Worm (Caenorhabditis elegans) whole organism, L1 larva: ENCODE measurements around the gene jip-1.

Experiments
- C16A3.4 ChIP-seq: fragments of 150-350 bp; optimal IDR thresholded peaks from 2 replicates; lab custom pipeline; 2014; ENCODE audit warnings: missing biosample characterization, missing genetic modification characterization
- C34B4.2 ChIP-seq: sonication (generic microtip); optimal IDR thresholded peaks from 2 replicates; lab custom pipeline; 2017; ENCODE audit warnings: mild to moderate bottlenecking, missing genetic modification characterization, missing compliant biosample characterization
- F16B12.6 ChIP-seq: fragments of 150-350 bp; optimal IDR thresholded peaks from 2 replicates; lab custom pipeline; 2014; ENCODE audit warnings: missing biosample characterization, missing genetic modification characterization
- Y116A8C.19 ChIP-seq: sonication (generic microtip); optimal IDR thresholded peaks from 2 replicates; lab custom pipeline; 2016; ENCODE audit warnings: missing compliant biosample characterization, missing genetic modification characterization, borderline replicate concordance
- alr-1 ChIP-seq: fragments of 200-800 bp; sonication (Bioruptor generic); optimal IDR thresholded peaks from 2 replicates; lab custom pipeline; 2018; ENCODE audit warnings: borderline replicate concordance, mild to moderate bottlenecking, missing genetic modification characterization, missing compliant biosample characterization
- ama-1 ChIP-seq: fragments of 150-350 bp; optimal IDR thresholded peaks from 2 replicates; lab custom pipeline; 2014
- ceh-63 ChIP-seq: fragments of 200-800 bp; sonication (Bioruptor generic); optimal IDR thresholded peaks from 2 replicates; lab custom pipeline; 2018; ENCODE audit warnings: mild to moderate bottlenecking, missing genetic modification characterization, missing compliant biosample characterization
- ceh-8 ChIP-seq: fragments of 200-800 bp; sonication (Bioruptor generic); optimal IDR thresholded peaks from 2 replicates; lab custom pipeline; 2018; ENCODE audit warnings: mild to moderate bottlenecking, missing genetic modification characterization, moderate library complexity, missing compliant biosample characterization
- ceh-82 ChIP-seq, 3 experiments: fragments of 150-350 bp in 1 of 3; sonication (generic microtip) in 2 of 3; optimal IDR thresholded peaks; 2 replicates each; lab custom pipeline; 2014 to 2017; ENCODE audit warnings: missing biosample characterization in 3 of 3, missing genetic modification characterization in 3 of 3
- ceh-88 ChIP-seq: fragments of 200-800 bp; sonication (Bioruptor generic); IDR thresholded peaks from 2 replicates; pipeline ENCODE4 v1.3.6; 2022; ENCODE audit warnings: missing genetic modification characterization, missing compliant biosample characterization
- ceh-90 ChIP-seq: sonication (generic microtip); optimal IDR thresholded peaks from 2 replicates; lab custom pipeline; 2016; ENCODE audit warnings: missing genetic modification characterization, missing compliant biosample characterization
- dpl-1 ChIP-seq, 3 experiments: fragments of 150-350 bp in 2 of 3; sonication (generic microtip) in 1 of 3; optimal IDR thresholded peaks; 2 replicates each; lab custom pipeline; 2014 to 2017; ENCODE audit warnings: missing biosample characterization in 3 of 3, missing genetic modification characterization in 3 of 3, missing genetic modification reagents in 3 of 3
- efl-1 ChIP-seq, 4 experiments: fragments of 150-350 bp; optimal IDR thresholded peaks in 3 of 4; peaks in 1 of 4; 1 replicate in 1 of 4; 2 replicates in 3 of 4; lab custom pipeline; 2014; ENCODE audit warnings: missing biosample characterization in 2 of 4, missing genetic modification characterization in 2 of 4, missing genetic modification reagents in 2 of 4
- egl-27 ChIP-seq, 2 experiments: fragments of 150-350 bp in 1 of 2; sonication (generic microtip); optimal IDR thresholded peaks; 3 replicates each; lab custom pipeline; 2017 to 2018; ENCODE audit warnings: missing biosample characterization in 2 of 2, missing genetic modification characterization in 2 of 2, missing genetic modification reagents in 2 of 2
- elt-2 ChIP-seq: sonication (generic microtip); optimal IDR thresholded peaks from 2 replicates; lab custom pipeline; 2016; ENCODE audit warnings: missing genetic modification characterization, mild to moderate bottlenecking, inconsistent platforms, missing compliant biosample characterization, missing genetic modification reagents
- elt-3 ChIP-seq, 6 experiments: fragments of 150-350 bp in 1 of 6; sonication (generic microtip); optimal IDR thresholded peaks; 2 replicates each; lab custom pipeline; 2017 to 2018; ENCODE audit warnings: missing biosample characterization in 6 of 6, missing genetic modification characterization in 6 of 6, inconsistent platforms in 1 of 6
- fos-1 ChIP-seq: fragments of 150-350 bp; optimal IDR thresholded peaks from 2 replicates; lab custom pipeline; 2014; ENCODE audit warnings: missing biosample characterization, missing genetic modification characterization
- hpl-2 ChIP-seq: fragments of 150-350 bp; optimal IDR thresholded peaks from 2 replicates; lab custom pipeline; 2014; ENCODE audit warnings: missing biosample characterization, missing genetic modification reagents, missing genetic modification characterization
- irx-1 ChIP-seq: sonication (generic microtip); optimal IDR thresholded peaks from 2 replicates; lab custom pipeline; 2016; ENCODE audit warnings: missing genetic modification characterization, missing compliant biosample characterization
- isw-1 ChIP-seq: fragments of 200-800 bp; sonication (Bioruptor generic); IDR thresholded peaks from 2 replicates; pipeline ENCODE4 v1.3.6; 2022; ENCODE audit warnings: missing genetic modification characterization, missing compliant biosample characterization
- lin-13 ChIP-seq: fragments of 150-350 bp; optimal IDR thresholded peaks from 2 replicates; lab custom pipeline; 2014; ENCODE audit warnings: missing biosample characterization, missing genetic modification reagents, missing genetic modification characterization
- lin-15B ChIP-seq: fragments of 150-350 bp; sonication (generic microtip); optimal IDR thresholded peaks from 3 replicates; lab custom pipeline; 2014; ENCODE audit warnings: missing biosample characterization, missing genetic modification characterization
- lin-39 ChIP-seq: fragments of 150-350 bp; optimal IDR thresholded peaks from 2 replicates; lab custom pipeline; 2014; ENCODE audit warnings: missing biosample characterization, missing genetic modification reagents, missing genetic modification characterization
- lir-3 ChIP-seq: sonication (generic microtip); optimal IDR thresholded peaks from 2 replicates; lab custom pipeline; 2016; ENCODE audit warnings: mild to moderate bottlenecking, missing genetic modification characterization, moderate library complexity, missing compliant biosample characterization; ENCODE audit not compliant: poor library complexity
- lsy-2 ChIP-seq, 2 experiments: fragments of 150-350 bp; optimal IDR thresholded peaks; 2 replicates each; lab custom pipeline; 2014; ENCODE audit warnings: missing biosample characterization in 2 of 2, missing genetic modification characterization in 2 of 2
- mab-9 ChIP-seq: fragments of 200-800 bp; sonication (Bioruptor generic); IDR thresholded peaks from 2 replicates; pipeline ENCODE4 v1.3.6; 2022; ENCODE audit warnings: missing genetic modification reagents, missing genetic modification characterization, missing compliant biosample characterization
- mdl-1 ChIP-seq, 2 experiments: fragments of 150-350 bp; optimal IDR thresholded peaks; 2 replicates each; lab custom pipeline; 2014 to 2017; ENCODE audit warnings: missing biosample characterization in 2 of 2, missing genetic modification characterization in 2 of 2, inconsistent platforms in 1 of 2
- mep-1 ChIP-seq: fragments of 150-350 bp; optimal IDR thresholded peaks from 2 replicates; lab custom pipeline; 2014; ENCODE audit warnings: missing biosample characterization, missing genetic modification characterization
- nhr-11 ChIP-seq: fragments of 150-350 bp; optimal IDR thresholded peaks from 2 replicates; lab custom pipeline; 2014; ENCODE audit warnings: missing biosample characterization, missing genetic modification characterization
- nhr-12 ChIP-seq: sonication (generic microtip); optimal IDR thresholded peaks from 2 replicates; lab custom pipeline; 2017; ENCODE audit warnings: missing biosample characterization, missing genetic modification characterization
- nhr-28 ChIP-seq: fragments of 150-350 bp; optimal IDR thresholded peaks from 2 replicates; lab custom pipeline; 2014; ENCODE audit warnings: missing biosample characterization, missing genetic modification characterization
- nhr-71 ChIP-seq: sonication (generic microtip); optimal IDR thresholded peaks from 2 replicates; lab custom pipeline; 2016; ENCODE audit warnings: mild to moderate bottlenecking, missing genetic modification characterization, moderate library complexity, missing compliant biosample characterization
- nhr-76 ChIP-seq: sonication (generic microtip); optimal IDR thresholded peaks from 2 replicates; lab custom pipeline; 2017; ENCODE audit warnings: missing biosample characterization, missing genetic modification characterization
- nhr-90 ChIP-seq: sonication (generic microtip); optimal IDR thresholded peaks from 2 replicates; lab custom pipeline; 2016; ENCODE audit warnings: mild to moderate bottlenecking, missing genetic modification characterization, missing compliant biosample characterization; ENCODE audit not compliant: poor library complexity
- pax-3 ChIP-seq: fragments of 200-800 bp; sonication (Bioruptor generic); optimal IDR thresholded peaks from 2 replicates; lab custom pipeline; 2018; ENCODE audit warnings: mild to moderate bottlenecking, missing genetic modification characterization, moderate library complexity, missing compliant biosample characterization
- pqm-1 ChIP-seq: sonication (generic microtip); optimal IDR thresholded peaks from 3 replicates; lab custom pipeline; 2017; ENCODE audit warnings: missing biosample characterization, missing genetic modification characterization
- snpc-4 ChIP-seq: fragments of 150-350 bp; optimal IDR thresholded peaks from 2 replicates; lab custom pipeline; 2014; ENCODE audit warnings: missing biosample characterization, missing genetic modification characterization
- snu-23 ChIP-seq: sonication (generic microtip); optimal IDR thresholded peaks from 2 replicates; lab custom pipeline; 2016; ENCODE audit warnings: missing genetic modification characterization, missing compliant biosample characterization
- sox-4 ChIP-seq: sonication (generic microtip); optimal IDR thresholded peaks from 2 replicates; lab custom pipeline; 2016; ENCODE audit warnings: missing genetic modification characterization, missing compliant biosample characterization
- tbx-2 ChIP-seq: sonication (generic microtip); optimal IDR thresholded peaks from 2 replicates; lab custom pipeline; 2016; ENCODE audit warnings: missing genetic modification characterization, missing compliant biosample characterization
- unc-62 ChIP-seq: fragments of 150-350 bp; optimal IDR thresholded peaks from 2 replicates; lab custom pipeline; 2014; ENCODE audit warnings: missing biosample characterization, missing genetic modification reagents, missing genetic modification characterization
- unc-86 ChIP-seq: sonication (generic microtip); optimal IDR thresholded peaks from 2 replicates; lab custom pipeline; 2016; ENCODE audit warnings: missing genetic modification characterization, missing compliant biosample characterization
- zip-4 ChIP-seq: fragments of 200-800 bp; sonication (Bioruptor generic); optimal IDR thresholded peaks from 2 replicates; lab custom pipeline; 2018; ENCODE audit warnings: mild to moderate bottlenecking, missing genetic modification characterization, moderate library complexity, missing compliant biosample characterization
- ztf-4 ChIP-seq: fragments of 150-350 bp; optimal IDR thresholded peaks from 2 replicates; lab custom pipeline; 2014; ENCODE audit warnings: missing biosample characterization, missing genetic modification characterization

jip-1 gene

DNA sequence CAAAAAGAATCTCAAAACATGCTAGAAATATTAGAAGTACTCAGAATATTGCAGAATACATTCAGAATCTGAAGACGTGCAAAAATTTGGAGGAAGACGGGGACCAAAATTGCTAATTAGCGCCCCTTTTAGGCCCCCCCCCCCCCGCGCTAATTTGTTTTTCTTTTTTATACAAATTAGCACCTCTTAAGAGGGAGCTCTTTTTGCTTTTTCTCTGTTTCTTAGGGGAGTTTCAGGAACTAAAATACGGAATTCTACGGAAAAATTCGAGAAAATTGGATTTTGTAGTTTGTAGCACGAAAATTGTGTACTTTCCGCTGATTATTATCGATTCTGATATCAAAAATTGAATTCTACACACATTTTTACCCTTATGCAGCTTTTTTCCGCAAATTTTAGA, 25.2 kb upstream of the jip-1 start, which contains the start of gene glb-31:
Gene glb-31, minus strand, starts transcription at position 101 of the 400 bp plus-strand sequence.
- TF ChIP-seq ceh-82 (tag; optimal IDR thresholded peaks at IDR 0.05; lab: Kevin White, UChicago) (no peak), egl-27 (tag; optimal IDR thresholded peaks at IDR 0.05; lab: Kevin White, UChicago) (no peak), ceh-8 (GFP tag; lab: Kevin White, UChicago) (no peak), mab-9 (GFP tag; lab: Robert Waterston, UW) (no peak), lin-15B (tag; lab: Kevin White, UChicago) (no peak)

DNA sequence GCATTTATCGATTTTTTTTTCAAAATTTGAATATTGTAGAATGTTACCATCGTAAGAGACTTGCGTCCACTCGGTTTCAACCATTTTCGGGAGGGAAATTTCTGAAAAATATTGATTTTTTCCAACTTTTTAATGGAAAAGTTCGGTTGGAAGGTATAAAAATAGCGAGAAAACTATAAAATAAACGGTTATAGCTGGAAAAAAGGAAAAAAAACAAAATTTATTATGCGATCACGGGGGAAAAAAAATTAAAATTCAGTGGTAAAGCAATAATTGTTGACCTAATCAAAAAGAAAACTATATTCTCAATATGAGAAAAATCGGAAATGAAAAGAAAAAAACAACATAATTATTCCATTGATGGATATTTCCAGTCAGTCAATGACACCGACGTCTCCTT, 20.8 kb upstream of the jip-1 start, which contains the start of gene emc-2:
Gene emc-2, minus strand, starts transcription at position 101 of the 400 bp plus-strand sequence.
- TF ChIP-seq ztf-4 (tag; lab: Kevin White, UChicago): no peak
- TF ChIP-seq efl-1 (optimal IDR thresholded peaks at IDR 0.05; lab: Kevin White, UChicago): no peak
- peak in 1 of 2 experiments; percentile 57 for TF ChIP-seq efl-1 (GFP tag; optimal IDR thresholded peaks at IDR 0.05 in 1 of 2; lab: Kevin White, UChicago)

DNA sequence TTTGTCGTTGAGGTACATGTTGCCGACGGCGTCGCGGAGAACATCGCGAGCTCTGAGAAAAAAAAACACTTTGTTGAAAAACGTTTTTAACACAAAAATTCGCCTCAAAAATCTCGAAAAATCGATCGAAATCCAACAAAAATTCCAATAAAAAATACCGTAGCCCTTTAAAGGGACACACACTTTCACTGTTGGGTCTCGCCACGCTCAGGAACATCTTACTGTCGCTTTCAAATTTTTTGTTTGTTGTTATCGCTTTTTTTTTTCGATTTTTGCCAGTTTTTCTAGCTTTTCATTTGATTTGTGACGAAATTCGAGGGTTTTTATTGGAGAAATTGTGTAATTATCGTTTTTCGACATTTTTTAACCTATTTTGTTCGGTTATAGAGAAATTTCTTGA, 20.2 kb upstream of the jip-1 start:
- TF ChIP-seq lin-13 (GFP tag; lab: Kevin White, UChicago): no peak
- no peak for TF ChIP-seq zip-4 (GFP tag; lab: Kevin White, UChicago)
- TF ChIP-seq nhr-28 (tag; lab: Kevin White, UChicago): no peak
- no peak for TF ChIP-seq nhr-76 (tag; lab: Kevin White, UChicago)
- no peak for TF ChIP-seq mep-1 (tag; lab: Kevin White, UChicago)
- TF ChIP-seq unc-86 (tag; lab: Kevin White, UChicago): no peak
- no peak for TF ChIP-seq C16A3.4 (tag; lab: Kevin White, UChicago)
- no peak for TF ChIP-seq lir-3 (tag; lab: Kevin White, UChicago)
- no peak for TF ChIP-seq mdl-1 (tag; optimal IDR thresholded peaks at IDR 0.05; lab: Kevin White, UChicago)
- no peak for TF ChIP-seq sox-4 (tag; lab: Kevin White, UChicago)
- TF ChIP-seq pax-3: no peak
- no peak for TF ChIP-seq snpc-4 (tag; lab: Kevin White, UChicago)
- no peak for TF ChIP-seq Y116A8C.19 (tag; lab: Kevin White, UChicago)
- TF ChIP-seq C34B4.2 (tag; lab: Kevin White, UChicago): no peak
- no peak for TF ChIP-seq ama-1 (lab: Kevin White, UChicago)
- TF ChIP-seq nhr-11 (tag; lab: Kevin White, UChicago): no peak
- TF ChIP-seq tbx-2 (tag; lab: Kevin White, UChicago): no peak
- no peak for TF ChIP-seq snu-23 (GFP tag; lab: Kevin White, UChicago)
- no peak for TF ChIP-seq lin-15B (tag; lab: Kevin White, UChicago)
- no peak for TF ChIP-seq elt-3 (tag; optimal IDR thresholded peaks at IDR 0.05; lab: Kevin White, UChicago)

DNA sequence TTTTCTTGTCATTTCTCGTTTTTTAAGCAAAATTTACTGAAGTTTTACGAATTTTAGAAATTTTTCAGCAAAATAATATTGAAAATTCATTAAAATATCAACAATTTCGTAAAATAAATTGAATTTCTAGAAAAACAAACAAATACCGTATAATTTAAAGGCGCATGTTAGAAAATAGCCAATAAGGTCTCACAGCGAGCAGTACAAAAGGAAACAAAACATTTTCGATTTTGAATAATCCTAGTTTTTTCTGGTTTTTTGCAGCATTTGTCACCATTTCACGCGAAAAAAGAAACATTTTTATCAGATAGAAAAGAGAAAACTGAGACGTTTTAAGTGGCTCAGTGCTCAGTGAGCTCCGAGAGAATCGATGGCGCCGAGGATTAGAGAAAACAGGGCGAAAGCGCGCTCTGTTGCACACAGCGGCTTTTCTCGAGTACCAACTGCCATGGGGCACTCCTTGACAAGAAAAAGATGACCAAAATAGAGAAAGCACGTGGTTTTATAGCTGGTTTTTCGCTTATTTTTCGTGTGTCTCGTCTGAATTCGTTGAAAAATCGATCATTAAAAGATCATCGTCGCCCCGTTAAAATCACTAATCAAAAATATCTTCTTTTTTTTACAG, 16.8 kb upstream of the jip-1 start, which contains the start of the genes alh-6 and fcho-1:
Gene alh-6, minus strand, starts transcription at position 242 of the 625 bp plus-strand sequence.
Gene fcho-1, plus strand, starts transcription at position 624 of the 625 bp plus-strand sequence.
- TF ChIP-seq ceh-88: no peak
- TF ChIP-seq mep-1 (tag; lab: Kevin White, UChicago): no peak
- no peak for TF ChIP-seq ceh-90 (tag; lab: Kevin White, UChicago)
- TF ChIP-seq lir-3 (tag; lab: Kevin White, UChicago): no peak
- no peak for TF ChIP-seq fos-1 (tag; lab: Kevin White, UChicago)
- TF ChIP-seq elt-2 (tag; lab: Kevin White, UChicago): no peak
- TF ChIP-seq ztf-4 (tag; lab: Kevin White, UChicago): no peak
- peak in 1 of 2 experiments; percentile 24 for TF ChIP-seq lsy-2 (tag; optimal IDR thresholded peaks at IDR 0.05; lab: Kevin White, UChicago)
- TF ChIP-seq alr-1 (tag; lab: Kevin White, UChicago): no peak
- TF ChIP-seq F16B12.6 (tag; lab: Kevin White, UChicago): no peak
- no peak for TF ChIP-seq pqm-1 (tag; lab: Kevin White, UChicago)
- no peak for TF ChIP-seq unc-62 (GFP tag; lab: Kevin White, UChicago)
- TF ChIP-seq ceh-82 (tag; optimal IDR thresholded peaks at IDR 0.05; lab: Kevin White, UChicago): peak in 1 of 3 experiments; percentile 11
- no peak for TF ChIP-seq nhr-90 (tag; lab: Kevin White, UChicago)
- no peak for TF ChIP-seq hpl-2
- no peak for TF ChIP-seq ceh-63 (GFP tag; lab: Kevin White, UChicago)
- TF ChIP-seq nhr-76 (tag; lab: Kevin White, UChicago): no peak
- TF ChIP-seq nhr-28 (tag; lab: Kevin White, UChicago): no peak
- no peak for TF ChIP-seq lin-39 (tag; lab: Kevin White, UChicago)
- TF ChIP-seq C34B4.2 (tag; lab: Kevin White, UChicago): no peak
- peak in 1 of 3 experiments; percentile 40 for TF ChIP-seq dpl-1 (GFP tag; optimal IDR thresholded peaks at IDR 0.05; lab: Kevin White, UChicago)
- TF ChIP-seq pax-3: no peak
- TF ChIP-seq nhr-71 (tag; lab: Kevin White, UChicago): no peak
- peak; percentile 14; the same call in 1 of the 2 replicates for TF ChIP-seq isw-1 (GFP tag; lab: Robert Waterston, UW)
- TF ChIP-seq irx-1: no peak
- TF ChIP-seq nhr-12 (tag; lab: Kevin White, UChicago): no peak
- TF ChIP-seq egl-27 (tag; optimal IDR thresholded peaks at IDR 0.05; lab: Kevin White, UChicago): no peak
